Fruit fly (Drosophila melanogaster): Measurements from ENCODE around the gene Proc.

The Proc gene

dm6 chr2L:7897245-7897644, 26.0 kb upstream of the Proc start:
- TF ChIP-seq CG8478 (optimal IDR thresholded peaks at IDR 0.05): no peak
- TF ChIP-seq usp (GFP tag; optimal IDR thresholded peaks at IDR 0.05): no peak
- no peak for TF ChIP-seq psq (optimal IDR thresholded peaks at IDR 0.05)
- TF ChIP-seq Dll (optimal IDR thresholded peaks at IDR 0.05): no peak
- no peak for TF ChIP-seq pan (optimal IDR thresholded peaks at IDR 0.05)
- no peak for TF ChIP-seq EcR (GFP tag; optimal IDR thresholded peaks at IDR 0.05)

- TF ChIP-seq psq (optimal IDR thresholded peaks at IDR 0.05) (no peak), pan (optimal IDR thresholded peaks at IDR 0.05) (no peak), Dll (optimal IDR thresholded peaks at IDR 0.05) (no peak), usp (GFP tag; optimal IDR thresholded peaks at IDR 0.05) (no peak), EcR (GFP tag; optimal IDR thresholded peaks at IDR 0.05) (no peak), CG8478 (optimal IDR thresholded peaks at IDR 0.05) (no peak)
These were observed 19.5 kb upstream of the Proc start, which contains the start of gene Spn28Db for dm6 chr2L:7890654-7891114. Gene Spn28Db (minus strand): TSS chr2L:7890704.

- TF ChIP-seq CG8478 (optimal IDR thresholded peaks at IDR 0.05) (no peak), psq (optimal IDR thresholded peaks at IDR 0.05) (no peak), EcR (GFP tag; optimal IDR thresholded peaks at IDR 0.05) (no peak), pan (optimal IDR thresholded peaks at IDR 0.05) (no peak), usp (GFP tag; optimal IDR thresholded peaks at IDR 0.05) (no peak), Dll (optimal IDR thresholded peaks at IDR 0.05) (no peak)
These were observed 17.8 kb upstream of the Proc start, which contains the start of gene Spn28Da for dm6 chr2L:7889029-7889428. Gene Spn28Da (minus strand): TSS chr2L:7889129.

- TF ChIP-seq psq (optimal IDR thresholded peaks at IDR 0.05) (no peak), Dll (optimal IDR thresholded peaks at IDR 0.05) (no peak), EcR (GFP tag; optimal IDR thresholded peaks at IDR 0.05) (no peak), pan (optimal IDR thresholded peaks at IDR 0.05) (no peak), usp (GFP tag; optimal IDR thresholded peaks at IDR 0.05) (no peak), CG8478 (optimal IDR thresholded peaks at IDR 0.05) (no peak)
These were observed 16.1 kb upstream of the Proc start, which contains the start of gene CG7102 for dm6 chr2L:7887333-7887732. Gene CG7102 (minus strand): TSS chr2L:7887513.

- TF ChIP-seq usp (GFP tag; optimal IDR thresholded peaks at IDR 0.05) (no peak), pan (optimal IDR thresholded peaks at IDR 0.05) (no peak), psq (optimal IDR thresholded peaks at IDR 0.05) (no peak), EcR (GFP tag; optimal IDR thresholded peaks at IDR 0.05) (no peak), CG8478 (optimal IDR thresholded peaks at IDR 0.05) (no peak), Dll (optimal IDR thresholded peaks at IDR 0.05) (no peak)
These were observed 14.7 kb upstream of the Proc start for dm6 chr2L:7885952-7886351.

dm6 chr2L:7885271-7885670, 14.0 kb upstream of the Proc start, which contains the start of the genes SmE and CG34132:
Gene SmE (minus strand): TSS chr2L:7885450.
Gene CG34132 (plus strand): TSS chr2L:7885503.
- TF ChIP-seq usp (GFP tag; optimal IDR thresholded peaks at IDR 0.05) (no peak), Dll (optimal IDR thresholded peaks at IDR 0.05) (no peak), pan (optimal IDR thresholded peaks at IDR 0.05) (no peak)

dm6 chr2L:7880458-7880857, 9.2 kb upstream of the Proc start:
- TF ChIP-seq Dll (optimal IDR thresholded peaks at IDR 0.05) (no peak), pan (optimal IDR thresholded peaks at IDR 0.05) (no peak), psq (optimal IDR thresholded peaks at IDR 0.05) (no peak)

dm6 chr2L:7879292-7879894, 8.2 kb upstream of the Proc start, which contains the start of gene spz3:
Gene spz3 (minus strand): TSS chr2L:7879552.
- TF ChIP-seq EcR (GFP tag; optimal IDR thresholded peaks at IDR 0.05) (no peak), Dll (optimal IDR thresholded peaks at IDR 0.05) (no peak), CG8478 (optimal IDR thresholded peaks at IDR 0.05) (no peak), pan (optimal IDR thresholded peaks at IDR 0.05) (no peak), usp (GFP tag; optimal IDR thresholded peaks at IDR 0.05) (no peak), psq (optimal IDR thresholded peaks at IDR 0.05) (no peak)

- no peak for TF ChIP-seq CG8478 (optimal IDR thresholded peaks at IDR 0.05)
- no peak for TF ChIP-seq EcR (GFP tag; optimal IDR thresholded peaks at IDR 0.05)
- TF ChIP-seq psq (optimal IDR thresholded peaks at IDR 0.05): no peak
- no peak for TF ChIP-seq pan (optimal IDR thresholded peaks at IDR 0.05)
- no peak for TF ChIP-seq Dll (optimal IDR thresholded peaks at IDR 0.05)
- no peak for TF ChIP-seq usp (GFP tag; optimal IDR thresholded peaks at IDR 0.05)
These were observed 7.1 kb upstream of the Proc start for dm6 chr2L:7878372-7878771.

dm6 chr2L:7876520-7877232, 5.4 kb upstream of the Proc start:
- TF ChIP-seq pan (optimal IDR thresholded peaks at IDR 0.05): no peak
- TF ChIP-seq CG8478 (optimal IDR thresholded peaks at IDR 0.05): no peak
- TF ChIP-seq usp (GFP tag; optimal IDR thresholded peaks at IDR 0.05): no peak
- TF ChIP-seq EcR (GFP tag; optimal IDR thresholded peaks at IDR 0.05): no peak
- no peak for TF ChIP-seq psq (optimal IDR thresholded peaks at IDR 0.05)
- no peak for TF ChIP-seq Dll (optimal IDR thresholded peaks at IDR 0.05)

dm6 chr2L:7875676-7876075, 4.4 kb upstream of the Proc start:
- no peak for TF ChIP-seq psq (optimal IDR thresholded peaks at IDR 0.05)
- no peak for TF ChIP-seq pan (optimal IDR thresholded peaks at IDR 0.05)
- no peak for TF ChIP-seq Dll (optimal IDR thresholded peaks at IDR 0.05)
- no peak for TF ChIP-seq usp (GFP tag; optimal IDR thresholded peaks at IDR 0.05)
- no peak for TF ChIP-seq EcR (GFP tag; optimal IDR thresholded peaks at IDR 0.05)
- no peak for TF ChIP-seq CG8478 (optimal IDR thresholded peaks at IDR 0.05)

dm6 chr2L:7872680-7873079, 1.4 kb upstream of the Proc start:
- no peak for TF ChIP-seq EcR (GFP tag; optimal IDR thresholded peaks at IDR 0.05)
- TF ChIP-seq Dll (optimal IDR thresholded peaks at IDR 0.05): no peak
- TF ChIP-seq CG8478 (optimal IDR thresholded peaks at IDR 0.05): no peak
- no peak for TF ChIP-seq psq (optimal IDR thresholded peaks at IDR 0.05)
- no peak for TF ChIP-seq pan (optimal IDR thresholded peaks at IDR 0.05)
- no peak for TF ChIP-seq usp (GFP tag; optimal IDR thresholded peaks at IDR 0.05)

Data from whole organism.